Worm (Caenorhabditis elegans) whole organism, late embryonic: ENCODE data around the gene srpa-72.

Experiments
- C38D4.7 ChIP-seq: fragments of 200-800 bp; sonication (Bioruptor generic); optimal IDR thresholded peaks from 2 replicates; lab custom pipeline; 2018; ENCODE audit warnings: mild to moderate bottlenecking, missing genetic modification characterization, moderate library complexity, missing compliant biosample characterization
- F13H6.1 ChIP-seq: sonication (generic microtip); optimal IDR thresholded peaks from 2 replicates; lab custom pipeline; 2016; ENCODE audit warnings: missing genetic modification characterization, missing compliant biosample characterization
- T23F11.4 ChIP-seq: fragments of 200-800 bp; sonication (Bioruptor generic); optimal IDR thresholded peaks from 2 replicates; lab custom pipeline; 2018; ENCODE audit warnings: mild to moderate bottlenecking, missing genetic modification characterization, missing compliant biosample characterization
- Y22D7AL.16 ChIP-seq: sonication (generic microtip); optimal IDR thresholded peaks from 2 replicates; lab custom pipeline; 2016; ENCODE audit warnings: missing genetic modification characterization, missing compliant biosample characterization
- ahr-1 ChIP-seq: sonication (generic microtip); optimal IDR thresholded peaks from 2 replicates; lab custom pipeline; 2016; ENCODE audit warnings: missing genetic modification characterization, missing compliant biosample characterization
- ama-1 ChIP-seq: fragments of 150-350 bp; optimal IDR thresholded peaks from 2 replicates; lab custom pipeline; 2014
- ceh-14 ChIP-seq: sonication (generic microtip); optimal IDR thresholded peaks from 2 replicates; lab custom pipeline; 2016; ENCODE audit warnings: missing genotype, missing genetic modification characterization, missing compliant biosample characterization
- ceh-18 ChIP-seq: sonication (generic microtip); optimal IDR thresholded peaks from 2 replicates; lab custom pipeline; 2016; ENCODE audit warnings: missing genetic modification characterization, missing compliant biosample characterization
- ceh-2 ChIP-seq: sonication (generic microtip); optimal IDR thresholded peaks from 2 replicates; lab custom pipeline; 2016; ENCODE audit warnings: missing genotype, missing genetic modification characterization, missing compliant biosample characterization
- ceh-22 ChIP-seq: sonication (generic microtip); optimal IDR thresholded peaks from 2 replicates; lab custom pipeline; 2017; ENCODE audit warnings: missing biosample characterization, missing genetic modification characterization
- ceh-24 ChIP-seq: sonication (generic microtip); optimal IDR thresholded peaks from 2 replicates; lab custom pipeline; 2016; ENCODE audit warnings: mild to moderate bottlenecking, missing genetic modification characterization, missing compliant biosample characterization
- ceh-48 ChIP-seq: sonication (generic microtip); optimal IDR thresholded peaks from 2 replicates; lab custom pipeline; 2016; ENCODE audit warnings: missing genetic modification characterization, inconsistent platforms, missing compliant biosample characterization
- ceh-9 ChIP-seq: sonication (generic microtip); optimal IDR thresholded peaks from 2 replicates; lab custom pipeline; 2016; ENCODE audit warnings: mild to moderate bottlenecking, missing genetic modification characterization, inconsistent platforms, missing compliant biosample characterization
- che-1 ChIP-seq: sonication (generic microtip); optimal IDR thresholded peaks from 2 replicates; lab custom pipeline; 2016; ENCODE audit warnings: mild to moderate bottlenecking, missing genetic modification characterization, missing compliant biosample characterization
- elt-2 ChIP-seq: sonication (generic microtip); optimal IDR thresholded peaks from 2 replicates; lab custom pipeline; 2016; ENCODE audit warnings: missing genetic modification reagents, missing genetic modification characterization, missing compliant biosample characterization
- ets-4 ChIP-seq: sonication (generic microtip); optimal IDR thresholded peaks from 2 replicates; lab custom pipeline; 2016; ENCODE audit warnings: missing genetic modification characterization, missing compliant biosample characterization
- fax-1 ChIP-seq: sonication (generic microtip); optimal IDR thresholded peaks from 2 replicates; lab custom pipeline; 2016; ENCODE audit warnings: missing genotype, missing genetic modification characterization, missing compliant biosample characterization
- fkh-10 ChIP-seq: fragments of 150-350 bp; optimal IDR thresholded peaks from 2 replicates; lab custom pipeline; 2014; ENCODE audit warnings: missing biosample characterization, missing genetic modification reagents, missing genetic modification characterization
- gmeb-2 ChIP-seq: sonication (generic microtip); optimal IDR thresholded peaks from 2 replicates; lab custom pipeline; 2016; ENCODE audit warnings: missing genetic modification characterization, inconsistent platforms, missing compliant biosample characterization
- hlh-13 ChIP-seq: fragments of 200-800 bp; sonication (Bioruptor generic); optimal IDR thresholded peaks from 2 replicates; lab custom pipeline; 2018; ENCODE audit warnings: mild to moderate bottlenecking, missing genetic modification characterization, missing compliant biosample characterization
- hlh-8 ChIP-seq: sonication (generic microtip); optimal IDR thresholded peaks from 2 replicates; lab custom pipeline; 2016; ENCODE audit warnings: missing genotype, missing genetic modification characterization, missing compliant biosample characterization
- lim-6 ChIP-seq: sonication (generic microtip); optimal IDR thresholded peaks from 2 replicates; lab custom pipeline; 2016; ENCODE audit warnings: missing genetic modification characterization, missing compliant biosample characterization
- madf-2 ChIP-seq: sonication (generic microtip); optimal IDR thresholded peaks from 2 replicates; lab custom pipeline; 2017; ENCODE audit warnings: missing genetic modification characterization, missing compliant biosample characterization
- mec-3 ChIP-seq: sonication (generic microtip); optimal IDR thresholded peaks from 2 replicates; lab custom pipeline; 2016; ENCODE audit warnings: borderline replicate concordance, missing genetic modification characterization, missing compliant biosample characterization
- nhr-11 ChIP-seq: fragments of 150-350 bp; optimal IDR thresholded peaks from 2 replicates; lab custom pipeline; 2014; ENCODE audit warnings: missing biosample characterization, missing genetic modification characterization
- nhr-232 ChIP-seq: sonication (generic microtip); optimal IDR thresholded peaks from 2 replicates; lab custom pipeline; 2016; ENCODE audit warnings: missing genetic modification characterization, missing compliant biosample characterization
- npax-4 ChIP-seq: sonication (generic microtip); optimal IDR thresholded peaks from 2 replicates; lab custom pipeline; 2016; ENCODE audit warnings: missing genetic modification characterization, missing compliant biosample characterization
- pag-3 ChIP-seq: sonication (generic microtip); optimal IDR thresholded peaks from 2 replicates; lab custom pipeline; 2016; ENCODE audit warnings: missing compliant biosample characterization, missing genetic modification characterization, borderline replicate concordance
- pax-1 ChIP-seq: fragments of 150-350 bp; optimal IDR thresholded peaks from 2 replicates; lab custom pipeline; 2014; ENCODE audit warnings: missing biosample characterization, missing genetic modification characterization
- pha-4 ChIP-seq: fragments of 150-350 bp; optimal IDR thresholded peaks from 2 replicates; lab custom pipeline; 2018; ENCODE audit warnings: missing biosample characterization, missing genetic modification reagents, missing genetic modification characterization
- pros-1 ChIP-seq: fragments of 150-350 bp; optimal IDR thresholded peaks from 2 replicates; lab custom pipeline; 2014; ENCODE audit warnings: missing biosample characterization, missing genetic modification reagents, missing genetic modification characterization
- rnt-1 ChIP-seq: sonication (generic microtip); optimal IDR thresholded peaks from 2 replicates; lab custom pipeline; 2016; ENCODE audit warnings: missing genetic modification characterization, missing compliant biosample characterization
- sdc-2 ChIP-seq: sonication (generic microtip); optimal IDR thresholded peaks from 2 replicates; lab custom pipeline; 2016; ENCODE audit warnings: missing genotype, missing genetic modification characterization, missing compliant biosample characterization
- sox-4 ChIP-seq: sonication (generic microtip); optimal IDR thresholded peaks from 2 replicates; lab custom pipeline; 2017; ENCODE audit warnings: mild to moderate bottlenecking, missing genetic modification characterization, inconsistent platforms, missing compliant biosample characterization
- syd-9 ChIP-seq: sonication (generic microtip); optimal IDR thresholded peaks from 2 replicates; lab custom pipeline; 2016; ENCODE audit warnings: mild to moderate bottlenecking, missing genetic modification characterization, moderate library complexity, missing compliant biosample characterization
- tbx-7 ChIP-seq: sonication (generic microtip); optimal IDR thresholded peaks from 2 replicates; lab custom pipeline; 2016; ENCODE audit warnings: missing genotype, missing genetic modification characterization, missing compliant biosample characterization
- unc-3 ChIP-seq, 2 experiments: fragments of 200-800 bp in 1 of 2; sonication (Bioruptor generic) in 1 of 2; sonication (generic microtip) in 1 of 2; conservative IDR thresholded peaks in 1 of 2; optimal IDR thresholded peaks in 1 of 2; 2 replicates each; pipeline versions ENCODE4 v1.3.6 to Lab custom; 2016 to 2022; ENCODE audit warnings: missing compliant biosample characterization in 2 of 2, missing genetic modification characterization in 2 of 2, missing genetic modification reagents in 1 of 2
- unc-42 ChIP-seq: sonication (generic microtip); optimal IDR thresholded peaks from 2 replicates; lab custom pipeline; 2016; ENCODE audit warnings: missing genotype, missing genetic modification characterization, missing compliant biosample characterization
- unc-55 ChIP-seq: sonication (generic microtip); optimal IDR thresholded peaks from 2 replicates; lab custom pipeline; 2017; ENCODE audit warnings: missing biosample characterization, missing genetic modification reagents, missing genetic modification characterization
- zip-5 ChIP-seq: sonication (generic microtip); optimal IDR thresholded peaks from 2 replicates; lab custom pipeline; 2016; ENCODE audit warnings: missing genetic modification characterization, missing compliant biosample characterization

srpa-72 gene

DNA sequence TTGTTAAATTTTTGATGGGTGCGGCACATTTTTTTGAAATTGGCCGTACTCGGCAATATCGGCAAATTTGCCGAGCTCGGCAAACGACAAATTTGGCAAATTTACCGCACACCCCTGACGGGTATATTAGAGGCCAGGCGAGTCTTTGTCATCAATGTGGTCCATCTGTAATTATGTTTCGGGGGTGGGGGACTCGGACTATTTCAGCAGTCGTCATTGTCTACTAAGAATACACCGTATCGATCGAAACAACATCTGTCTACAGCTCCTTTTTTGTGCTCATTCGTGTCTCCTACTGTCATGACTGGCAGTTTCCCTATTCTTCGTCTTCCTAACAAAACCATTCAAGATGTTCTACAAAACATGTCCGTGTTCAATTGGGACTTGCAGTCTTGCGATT, 20.9 kb upstream of the srpa-72 start, which contains the start of gene F08D12.15:
F08D12.15 (plus strand) TSS at position 301 of the 400 bp plus-strand sequence.
- no peak for TF ChIP-seq ceh-22
- no peak for TF ChIP-seq lim-6
- no peak for TF ChIP-seq unc-55 (GFP tag; lab: Kevin White, UChicago)
- no peak for TF ChIP-seq hlh-13 (GFP tag; lab: Kevin White, UChicago)
- TF ChIP-seq fkh-10 (GFP tag; lab: Kevin White, UChicago), result no peak
- no peak for TF ChIP-seq che-1 (tag; lab: Kevin White, UChicago)
- no peak for TF ChIP-seq mec-3 (tag; lab: Kevin White, UChicago)
- TF ChIP-seq syd-9 (tag; lab: Kevin White, UChicago), result no peak
- TF ChIP-seq sox-4, result no peak
- no peak for TF ChIP-seq zip-5
- TF ChIP-seq fax-1 (tag; lab: Kevin White, UChicago), result no peak
- TF ChIP-seq ceh-9 (tag; lab: Kevin White, UChicago), result no peak
- no peak for TF ChIP-seq hlh-8 (tag; lab: Kevin White, UChicago)
- no peak for TF ChIP-seq pax-1 (tag; lab: Kevin White, UChicago)
- no peak for TF ChIP-seq nhr-232 (tag; lab: Kevin White, UChicago)

- TF ChIP-seq elt-2 (tag; lab: Kevin White, UChicago) (no peak), madf-2 (no peak), ceh-24 (tag; lab: Kevin White, UChicago) (no peak), ama-1 (lab: Kevin White, UChicago) (no peak), T23F11.4 (GFP tag; lab: Kevin White, UChicago) (no peak), nhr-11 (tag; lab: Kevin White, UChicago) (no peak), fax-1 (tag; lab: Kevin White, UChicago) (no peak), F13H6.1 (no peak), gmeb-2 (tag; lab: Kevin White, UChicago) (no peak), unc-3 (GFP tag; conservative IDR thresholded peaks at IDR 0.05; lab: Robert Waterston, UW) (no peak), unc-3 (tag; optimal IDR thresholded peaks at IDR 0.05; lab: Kevin White, UChicago) (no peak), pros-1 (no peak), ets-4 (no peak), hlh-13 (GFP tag; lab: Kevin White, UChicago) (no peak), unc-55 (GFP tag; lab: Kevin White, UChicago) (no peak), ahr-1 (no peak), lim-6 (no peak), ceh-48 (tag; lab: Kevin White, UChicago) (no peak), rnt-1 (tag; lab: Kevin White, UChicago) (no peak), ceh-2 (tag; lab: Kevin White, UChicago) (no peak), sdc-2 (no peak)
Measured at ce11 chrII:2769021-2769420, 18.3 kb upstream of the srpa-72 start, which contains the start of gene F08D12.7. TSS of gene F08D12.7 (minus strand) at chrII:2769121.

DNA sequence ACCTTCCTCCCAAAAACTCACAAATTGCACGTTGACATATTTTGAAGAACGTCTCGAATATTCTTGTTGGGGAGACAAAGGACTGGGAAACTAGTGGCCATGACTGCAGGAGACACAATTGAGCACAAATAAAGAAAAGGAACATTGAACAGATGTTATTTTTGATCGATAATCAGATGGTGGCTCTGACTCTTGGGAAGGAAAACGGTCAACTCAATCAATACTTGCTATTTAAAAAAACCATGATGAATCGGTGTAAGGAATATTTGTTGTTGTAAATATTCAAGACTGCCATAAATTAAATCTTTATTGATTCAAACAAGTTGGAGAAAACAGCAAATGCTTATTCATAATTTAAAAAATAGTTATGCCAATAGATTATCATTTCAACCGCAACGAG, 16.5 kb upstream of the srpa-72 start, which contains the start of gene fbxb-105:
fbxb-105 (minus strand) TSS at position 101 of the 400 bp plus-strand sequence.
- TF ChIP-seq pag-3 (tag; lab: Kevin White, UChicago), result no peak
- TF ChIP-seq pha-4 (tag; lab: Kevin White, UChicago), result no peak
- TF ChIP-seq, all 69 proteins: peak for 0

- no peak for TF ChIP-seq ahr-1
- no peak for TF ChIP-seq tbx-7 (tag; lab: Kevin White, UChicago)
- no peak for TF ChIP-seq pag-3 (tag; lab: Kevin White, UChicago)
- no peak for TF ChIP-seq C38D4.7 (GFP tag; lab: Kevin White, UChicago)
- no peak for TF ChIP-seq ceh-22
- TF ChIP-seq sox-4, result no peak
- no peak for TF ChIP-seq Y22D7AL.16 (tag; lab: Kevin White, UChicago)
- no peak for TF ChIP-seq unc-42 (tag; lab: Kevin White, UChicago)
- no peak for TF ChIP-seq ceh-9 (tag; lab: Kevin White, UChicago)
- TF ChIP-seq npax-4 (tag; lab: Kevin White, UChicago), result no peak
- TF ChIP-seq ceh-14 (tag; lab: Kevin White, UChicago), result no peak
- no peak for TF ChIP-seq ceh-18 (tag; lab: Kevin White, UChicago)
- TF ChIP-seq pha-4 (tag; lab: Kevin White, UChicago), result no peak
- TF ChIP-seq ama-1 (lab: Kevin White, UChicago), result no peak
- no peak for TF ChIP-seq che-1 (tag; lab: Kevin White, UChicago)
Measured at ce11 chrII:2772166-2772565, 15.1 kb upstream of the srpa-72 start, which contains the start of gene sdz-10. TSS of gene sdz-10 (minus strand) at chrII:2772266.
